Worm (Caenorhabditis elegans) whole organism, L3 larva: ENCODE data around the gene rga-3.
A peak's percentile ranks its signal among the peaks of the same experiment; 100 is the strongest.

Experiments
- R02D3.7 ChIP-seq: fragments of 150-350 bp; optimal IDR thresholded peaks from 2 replicates; lab custom pipeline; 2014; ENCODE audit warnings: missing biosample characterization, missing genetic modification characterization
- ZK546.5 ChIP-seq: sonication (generic microtip); optimal IDR thresholded peaks from 2 replicates; lab custom pipeline; 2017; ENCODE audit warnings: missing biosample characterization, missing genetic modification characterization
- aly-2 ChIP-seq: fragments of 150-350 bp; optimal IDR thresholded peaks from 2 replicates; lab custom pipeline; 2014; ENCODE audit warnings: missing biosample characterization, missing genetic modification characterization
- ama-1 ChIP-seq: fragments of 150-350 bp; optimal IDR thresholded peaks from 2 replicates; lab custom pipeline; 2018
- ceh-16 ChIP-seq: sonication (generic microtip); optimal IDR thresholded peaks from 2 replicates; lab custom pipeline; 2017; ENCODE audit warnings: missing biosample characterization, missing genetic modification characterization
- ceh-28 ChIP-seq: fragments of 150-350 bp; optimal IDR thresholded peaks from 2 replicates; lab custom pipeline; 2014; ENCODE audit warnings: missing biosample characterization, missing genetic modification reagents, missing genetic modification characterization
- ceh-82 ChIP-seq: fragments of 150-350 bp; optimal IDR thresholded peaks from 2 replicates; lab custom pipeline; 2014; ENCODE audit warnings: missing biosample characterization, missing genetic modification characterization
- ceh-9 ChIP-seq: sonication (generic microtip); optimal IDR thresholded peaks from 2 replicates; lab custom pipeline; 2018; ENCODE audit warnings: missing biosample characterization, missing genetic modification characterization
- daf-12 ChIP-seq: fragments of 150-350 bp; optimal IDR thresholded peaks from 2 replicates; lab custom pipeline; 2014; ENCODE audit warnings: missing biosample characterization, missing genetic modification reagents, missing genetic modification characterization
- egl-27 ChIP-seq: sonication (generic microtip); optimal IDR thresholded peaks from 4 replicates; lab custom pipeline; 2017; ENCODE audit warnings: missing biosample characterization, missing genetic modification reagents, missing genetic modification characterization
- egl-5 ChIP-seq: fragments of 150-350 bp; optimal IDR thresholded peaks from 2 replicates; lab custom pipeline; 2017; ENCODE audit warnings: missing biosample characterization, missing genetic modification reagents, missing genetic modification characterization, inconsistent platforms
- elt-1 ChIP-seq: fragments of 150-350 bp; optimal IDR thresholded peaks from 2 replicates; lab custom pipeline; 2014; ENCODE audit warnings: missing biosample characterization, missing genetic modification characterization
- elt-2 ChIP-seq: sonication (generic microtip); optimal IDR thresholded peaks from 2 replicates; lab custom pipeline; 2016; ENCODE audit warnings: missing genetic modification reagents, mild to moderate bottlenecking, missing genetic modification characterization, missing compliant biosample characterization
- elt-3 ChIP-seq, 3 experiments: fragments of 150-350 bp in 1 of 3; sonication (generic microtip) in 2 of 3; optimal IDR thresholded peaks; 2 replicates in 2 of 3; 4 replicates in 1 of 3; lab custom pipeline; 2014 to 2017; ENCODE audit warnings: missing biosample characterization in 3 of 3, missing genetic modification characterization in 3 of 3
- eor-1 ChIP-seq, 2 experiments: fragments of 150-350 bp; optimal IDR thresholded peaks; 2 replicates each; lab custom pipeline; 2014 to 2018; ENCODE audit warnings: missing biosample characterization in 2 of 2, missing genetic modification characterization in 2 of 2
- fkh-10 ChIP-seq: sonication (generic microtip); optimal IDR thresholded peaks from 2 replicates; lab custom pipeline; 2017; ENCODE audit warnings: missing biosample characterization, missing genetic modification reagents, missing genetic modification characterization
- fkh-2 ChIP-seq: fragments of 150-350 bp; optimal IDR thresholded peaks from 2 replicates; lab custom pipeline; 2014; ENCODE audit warnings: missing biosample characterization, missing genetic modification reagents, missing genetic modification characterization
- fos-1 ChIP-seq: fragments of 150-350 bp; optimal IDR thresholded peaks from 2 replicates; lab custom pipeline; 2014; ENCODE audit warnings: missing biosample characterization, missing genetic modification characterization
- hmg-11 ChIP-seq: sonication (generic microtip); optimal IDR thresholded peaks from 2 replicates; lab custom pipeline; 2016; ENCODE audit warnings: missing genetic modification characterization, missing compliant biosample characterization
- jun-1 ChIP-seq: fragments of 150-350 bp; optimal IDR thresholded peaks from 2 replicates; lab custom pipeline; 2014; ENCODE audit warnings: missing biosample characterization, missing genetic modification reagents, missing genetic modification characterization
- lin-15B ChIP-seq: fragments of 150-350 bp; optimal IDR thresholded peaks from 2 replicates; lab custom pipeline; 2014; ENCODE audit warnings: missing biosample characterization, missing genetic modification characterization
- lin-39 ChIP-seq: fragments of 150-350 bp; optimal IDR thresholded peaks from 2 replicates; lab custom pipeline; 2018; ENCODE audit warnings: missing biosample characterization, missing genetic modification reagents, missing genetic modification characterization
- lsy-12 ChIP-seq: sonication (generic microtip); optimal IDR thresholded peaks from 2 replicates; lab custom pipeline; 2016; ENCODE audit warnings: mild to moderate bottlenecking, missing genetic modification characterization, missing compliant biosample characterization
- mdl-1 ChIP-seq: fragments of 150-350 bp; optimal IDR thresholded peaks from 2 replicates; lab custom pipeline; 2014; ENCODE audit warnings: missing biosample characterization, missing genetic modification characterization
- mml-1 ChIP-seq: fragments of 150-350 bp; sonication (generic microtip); optimal IDR thresholded peaks from 3 replicates; lab custom pipeline; 2014; ENCODE audit warnings: missing biosample characterization, missing genetic modification characterization
- nfya-1 ChIP-seq: sonication (generic microtip); optimal IDR thresholded peaks from 2 replicates; lab custom pipeline; 2017; ENCODE audit warnings: missing genetic modification characterization, mild to moderate bottlenecking, missing compliant biosample characterization, antibody characterized with exemption, moderate library complexity; ENCODE audit not compliant: insufficient read depth
- nhr-11 ChIP-seq: fragments of 150-350 bp; optimal IDR thresholded peaks from 2 replicates; lab custom pipeline; 2014; ENCODE audit warnings: missing biosample characterization, missing genetic modification characterization
- nhr-12 ChIP-seq: fragments of 150-350 bp; optimal IDR thresholded peaks from 2 replicates; lab custom pipeline; 2014; ENCODE audit warnings: missing biosample characterization, missing genetic modification characterization
- nhr-23 ChIP-seq: fragments of 150-350 bp; optimal IDR thresholded peaks from 2 replicates; lab custom pipeline; 2014; ENCODE audit warnings: missing biosample characterization, missing genetic modification reagents, missing genetic modification characterization
- nhr-237 ChIP-seq: fragments of 150-350 bp; optimal IDR thresholded peaks from 2 replicates; lab custom pipeline; 2014; ENCODE audit warnings: missing biosample characterization, missing genetic modification characterization
- nhr-25 ChIP-seq: sonication (generic microtip); optimal IDR thresholded peaks from 2 replicates; lab custom pipeline; 2017; ENCODE audit warnings: missing biosample characterization, missing genetic modification characterization
- nhr-28 ChIP-seq: fragments of 150-350 bp; optimal IDR thresholded peaks from 2 replicates; lab custom pipeline; 2014; ENCODE audit warnings: missing biosample characterization, missing genetic modification characterization
- nhr-43 ChIP-seq: sonication (generic microtip); optimal IDR thresholded peaks from 2 replicates; lab custom pipeline; 2016; ENCODE audit warnings: mild to moderate bottlenecking, missing genetic modification characterization, missing compliant biosample characterization; ENCODE audit not compliant: poor library complexity, severe bottlenecking
- nhr-67 ChIP-seq: fragments of 150-350 bp; optimal IDR thresholded peaks from 2 replicates; lab custom pipeline; 2014; ENCODE audit warnings: missing biosample characterization, missing genetic modification characterization
- nhr-76 ChIP-seq: fragments of 150-350 bp; sonication (generic microtip); optimal IDR thresholded peaks from 5 replicates; lab custom pipeline; 2014; ENCODE audit warnings: missing biosample characterization, missing genetic modification characterization
- nhr-77 ChIP-seq: fragments of 150-350 bp; optimal IDR thresholded peaks from 2 replicates; lab custom pipeline; 2014; ENCODE audit warnings: missing biosample characterization, missing genetic modification characterization
- pha-4 ChIP-seq: fragments of 150-350 bp; optimal IDR thresholded peaks from 2 replicates; lab custom pipeline; 2014; ENCODE audit warnings: missing biosample characterization, missing genetic modification reagents, missing genetic modification characterization
- pqm-1 ChIP-seq: fragments of 150-350 bp; optimal IDR thresholded peaks from 2 replicates; lab custom pipeline; 2017; ENCODE audit warnings: missing biosample characterization, missing genetic modification characterization, inconsistent platforms
- sea-2 ChIP-seq: fragments of 150-350 bp; sonication (generic microtip); optimal IDR thresholded peaks from 4 replicates; lab custom pipeline; 2014; ENCODE audit warnings: missing biosample characterization, missing genetic modification reagents, missing genetic modification characterization
- skn-1 ChIP-seq: fragments of 150-350 bp; optimal IDR thresholded peaks from 2 replicates; lab custom pipeline; 2014; ENCODE audit warnings: missing biosample characterization, missing genetic modification characterization
- snpc-4 ChIP-seq: fragments of 150-350 bp; optimal IDR thresholded peaks from 2 replicates; lab custom pipeline; 2014; ENCODE audit warnings: missing biosample characterization, missing genetic modification characterization
- tbx-2 ChIP-seq: sonication (generic microtip); optimal IDR thresholded peaks from 2 replicates; lab custom pipeline; 2016; ENCODE audit warnings: mild to moderate bottlenecking, missing genetic modification characterization, missing compliant biosample characterization
- unc-39 ChIP-seq: sonication (generic microtip); optimal IDR thresholded peaks from 4 replicates; lab custom pipeline; 2017; ENCODE audit warnings: missing biosample characterization, missing genetic modification characterization
- unc-62 ChIP-seq: fragments of 150-350 bp; sonication (generic microtip); optimal IDR thresholded peaks from 4 replicates; lab custom pipeline; 2014; ENCODE audit warnings: missing biosample characterization, missing genetic modification reagents, missing genetic modification characterization
- zag-1 ChIP-seq: fragments of 150-350 bp; optimal IDR thresholded peaks from 2 replicates; lab custom pipeline; 2014; ENCODE audit warnings: missing biosample characterization, missing genetic modification characterization
- ztf-11 ChIP-seq: fragments of 150-350 bp; optimal IDR thresholded peaks from 2 replicates; lab custom pipeline; 2014; ENCODE audit warnings: missing biosample characterization, missing genetic modification characterization
- ztf-4 ChIP-seq: fragments of 150-350 bp; optimal IDR thresholded peaks from 2 replicates; lab custom pipeline; 2014; ENCODE audit warnings: missing biosample characterization, missing genetic modification characterization

rga-3 gene

ce11 chrV:5677947-5678346 lies 39.7 kb upstream of the rga-3 start:
- TF ChIP-seq nhr-25 (tag; lab: Kevin White, UChicago) = no peak
- TF ChIP-seq elt-3 (tag; optimal IDR thresholded peaks at IDR 0.05; lab: Kevin White, UChicago) = no peak
- no peak for TF ChIP-seq unc-62 (GFP tag; lab: Kevin White, UChicago)
- TF ChIP-seq ceh-82 (tag; lab: Kevin White, UChicago) = no peak
- TF ChIP-seq pqm-1 = no peak
- TF ChIP-seq, all 47 proteins: peak for 0

DNA sequence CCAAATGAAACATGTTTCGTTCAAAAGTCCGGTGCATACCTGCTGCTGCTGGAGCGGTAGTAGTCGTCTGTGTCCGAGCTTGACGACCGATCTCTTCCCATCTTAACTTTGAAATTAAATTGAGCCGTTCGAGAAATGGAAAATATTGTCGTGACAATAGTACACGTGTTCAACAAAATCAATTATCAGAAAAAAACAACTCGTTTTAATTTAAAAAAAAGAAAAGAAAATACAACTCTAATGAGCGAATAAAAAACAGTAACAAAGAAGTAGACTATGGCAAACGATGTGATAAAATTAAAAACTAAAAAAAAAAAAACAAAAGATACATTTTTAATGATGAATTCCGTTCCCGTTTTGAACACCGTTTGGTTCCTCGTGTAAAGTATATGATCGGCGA lies 35.2 kb upstream of the rga-3 start, which contains the start of gene prp-39:
Gene prp-39, minus strand, starts transcription at position 101 of the 400 bp plus-strand sequence.
- TF ChIP-seq mml-1 (no peak), tbx-2 (no peak), zag-1 (no peak), nhr-23 (no peak), ceh-16 (tag; lab: Kevin White, UChicago) (no peak), ZK546.5 (tag; lab: Kevin White, UChicago) (no peak), elt-1 (tag; lab: Kevin White, UChicago) (no peak), elt-2 (tag; lab: Kevin White, UChicago) (no peak), unc-39 (tag; lab: Kevin White, UChicago) (no peak), egl-5 (tag; lab: Kevin White, UChicago) (no peak), daf-12 (tag; lab: Kevin White, UChicago) (no peak), ama-1 (lab: Kevin White, UChicago) (no peak), pha-4 (tag; lab: Kevin White, UChicago) (no peak), jun-1 (no peak), nhr-67 (tag; lab: Kevin White, UChicago) (no peak), mdl-1 (no peak)
- TF ChIP-seq, all 47 proteins: peak for 0

ce11 chrV:5684534-5684933 lies 33.2 kb upstream of the rga-3 start, which contains the start of the genes hmgs-1 and F25B4.4:
Gene hmgs-1, minus strand, starts transcription at chrV:5684589.
Gene F25B4.4, plus strand, starts transcription at chrV:5684873.
- peak; percentile 76 for TF ChIP-seq skn-1
- no peak for TF ChIP-seq fos-1 (tag; lab: Kevin White, UChicago)
- peak; percentile 71 for TF ChIP-seq ceh-82 (tag; lab: Kevin White, UChicago)
- TF ChIP-seq zag-1 = no peak
- no peak for TF ChIP-seq daf-12 (tag; lab: Kevin White, UChicago)
- no peak for TF ChIP-seq eor-1 (tag; optimal IDR thresholded peaks at IDR 0.05; lab: Kevin White, UChicago)
- TF ChIP-seq nfya-1 (tag; lab: Kevin White, UChicago) = peak; percentile 88
- no peak for TF ChIP-seq nhr-67 (tag; lab: Kevin White, UChicago)
- TF ChIP-seq R02D3.7 = peak; percentile 100
- peak; percentile 60 for TF ChIP-seq elt-2 (tag; lab: Kevin White, UChicago)
- peak; percentile 96 for TF ChIP-seq lin-39 (tag; lab: Kevin White, UChicago)
- TF ChIP-seq pha-4 (tag; lab: Kevin White, UChicago) = peak; percentile 98
- peak; percentile 85 for TF ChIP-seq jun-1
- TF ChIP-seq nhr-12 = no peak
- no peak for TF ChIP-seq ztf-11 (tag; lab: Kevin White, UChicago)
- peak; percentile 97 for TF ChIP-seq lin-15B
- no peak for TF ChIP-seq mdl-1
- no peak for TF ChIP-seq fkh-2 (tag; lab: Kevin White, UChicago)
- TF ChIP-seq egl-27 (tag; lab: Kevin White, UChicago) = peak; percentile 49
- no peak for TF ChIP-seq aly-2
- no peak for TF ChIP-seq unc-62 (GFP tag; lab: Kevin White, UChicago)
- peak; percentile 61 for TF ChIP-seq nhr-77 (tag; lab: Kevin White, UChicago)
- TF ChIP-seq egl-5 (tag; lab: Kevin White, UChicago) = peak; percentile 94
- no peak for TF ChIP-seq ceh-16 (tag; lab: Kevin White, UChicago)
- peak; percentile 41 for TF ChIP-seq nhr-28 (tag; lab: Kevin White, UChicago)
- TF ChIP-seq nhr-76 (tag; lab: Kevin White, UChicago) = no peak
- peak; percentile 49 for TF ChIP-seq nhr-11
- peak in 1 of 3 experiments; percentile 9 for TF ChIP-seq elt-3 (tag; optimal IDR thresholded peaks at IDR 0.05; lab: Kevin White, UChicago)
- peak; percentile 37 for TF ChIP-seq elt-1 (tag; lab: Kevin White, UChicago)
- TF ChIP-seq nhr-43 (tag; lab: Kevin White, UChicago) = peak; percentile 83
- TF ChIP-seq ceh-28 = peak; percentile 76
- peak; percentile 81 for TF ChIP-seq pqm-1
- no peak for TF ChIP-seq mml-1
- peak; percentile 79 for TF ChIP-seq lsy-12 (tag; lab: Kevin White, UChicago)
- peak; percentile 70 for TF ChIP-seq tbx-2
- no peak for TF ChIP-seq sea-2 (GFP tag; lab: Kevin White, UChicago)
- TF ChIP-seq hmg-11 (tag; lab: Kevin White, UChicago) = peak; percentile 80
- no peak for TF ChIP-seq nhr-237 (tag; lab: Kevin White, UChicago)
- TF ChIP-seq nhr-23 = peak; percentile 95
- TF ChIP-seq fkh-10 (GFP tag; lab: Kevin White, UChicago) = peak; percentile 86
- peak; percentile 67 for TF ChIP-seq snpc-4 (tag; lab: Kevin White, UChicago)
- TF ChIP-seq ztf-4 = no peak
- TF ChIP-seq nhr-25 (tag; lab: Kevin White, UChicago) = peak; percentile 88
- no peak for TF ChIP-seq ZK546.5 (tag; lab: Kevin White, UChicago)
- peak; percentile 64 for TF ChIP-seq ama-1 (lab: Kevin White, UChicago)
- no peak for TF ChIP-seq ceh-9
- no peak for TF ChIP-seq unc-39 (tag; lab: Kevin White, UChicago)
